Worm (Caenorhabditis elegans) whole organism, young adult: ENCODE measurements around the gene msp-152.
A peak's percentile ranks its signal among the peaks of the same experiment; 100 is the strongest.
"Not testable (repeated sequence)": the region's sequence is repeated elsewhere in the genome, so short reads cannot be mapped to it uniquely, and the experiment has no call there.

Experiments used
- B0261.1 ChIP-seq: sonication (generic microtip); optimal IDR thresholded peaks from 2 replicates; lab custom pipeline; 2016; ENCODE audit warnings: mild to moderate bottlenecking, missing genetic modification characterization, moderate library complexity, missing compliant biosample characterization
- B0336.3 ChIP-seq: fragments of 200-800 bp; sonication (Bioruptor generic); IDR thresholded peaks from 2 replicates; pipeline ENCODE4 v1.3.6; 2022; ENCODE audit warnings: missing genetic modification characterization, missing compliant biosample characterization
- C06A6.2 ChIP-seq: fragments of 200-800 bp; sonication (Bioruptor generic); conservative IDR thresholded peaks from 2 replicates; pipeline ENCODE4 v1.3.6; 2022; ENCODE audit warnings: missing genetic modification characterization, missing compliant biosample characterization
- F22D6.2 ChIP-seq: sonication (generic microtip); optimal IDR thresholded peaks from 2 replicates; lab custom pipeline; 2016; ENCODE audit warnings: mild to moderate bottlenecking, missing genetic modification characterization, missing compliant biosample characterization
- F33H1.4 ChIP-seq: fragments of 200-800 bp; sonication (Bioruptor generic); IDR thresholded peaks from 2 replicates; pipeline ENCODE4 v1.3.6; 2022; ENCODE audit warnings: missing genetic modification reagents, missing genetic modification characterization, missing compliant biosample characterization
- Y53G8AR.9 ChIP-seq: fragments of 200-800 bp; sonication (Bioruptor generic); conservative IDR thresholded peaks from 2 replicates; pipeline ENCODE4 v1.3.6; 2022; ENCODE audit warnings: missing genetic modification reagents, missing genetic modification characterization, missing compliant biosample characterization
- Y56A3A.18 ChIP-seq: fragments of 200-800 bp; sonication (Bioruptor generic); IDR thresholded peaks from 2 replicates; pipeline ENCODE4 v1.3.6; 2022; ENCODE audit warnings: missing genetic modification reagents, missing genetic modification characterization, missing compliant biosample characterization
- aptf-2 ChIP-seq: fragments of 200-800 bp; sonication (Bioruptor generic); conservative IDR thresholded peaks from 2 replicates; pipeline ENCODE4 v1.3.6; 2022; ENCODE audit warnings: missing genetic modification reagents, missing genetic modification characterization, missing compliant biosample characterization
- atf-7 ChIP-seq: sonication (generic microtip); optimal IDR thresholded peaks from 2 replicates; lab custom pipeline; 2017; ENCODE audit warnings: mild to moderate bottlenecking, missing genetic modification characterization, missing compliant biosample characterization
- cebp-1 ChIP-seq, 2 experiments: fragments of 200-800 bp in 1 of 2; sonication (Bioruptor generic) in 1 of 2; sonication (generic microtip) in 1 of 2; IDR thresholded peaks in 1 of 2; optimal IDR thresholded peaks in 1 of 2; 2 replicates each; pipeline versions ENCODE4 v1.3.6 to Lab custom; 2017 to 2022; ENCODE audit warnings: missing compliant biosample characterization in 2 of 2, missing genetic modification characterization in 2 of 2, mild to moderate bottlenecking in 1 of 2, missing genetic modification reagents in 1 of 2, moderate library complexity in 1 of 2
- cebp-2 ChIP-seq: fragments of 200-800 bp; sonication (Bioruptor generic); IDR thresholded peaks from 2 replicates; pipeline ENCODE4 v1.3.6; 2022; ENCODE audit warnings: missing genetic modification characterization, missing compliant biosample characterization
- ceh-40 ChIP-seq: fragments of 200-800 bp; sonication (Bioruptor generic); IDR thresholded peaks from 2 replicates; pipeline ENCODE4 v1.3.6; 2022; ENCODE audit warnings: missing genetic modification characterization, missing compliant biosample characterization
- ceh-79 ChIP-seq: sonication (generic microtip); optimal IDR thresholded peaks from 2 replicates; lab custom pipeline; 2017; ENCODE audit warnings: mild to moderate bottlenecking, missing genetic modification characterization, missing compliant biosample characterization
- egl-18 ChIP-seq: fragments of 200-800 bp; sonication (Bioruptor generic); IDR thresholded peaks from 2 replicates; pipeline ENCODE4 v1.3.6; 2022; ENCODE audit warnings: missing genetic modification reagents, missing genetic modification characterization, missing compliant biosample characterization
- hmg-1.2 ChIP-seq: fragments of 200-800 bp; sonication (Bioruptor generic); IDR thresholded peaks from 2 replicates; pipeline ENCODE4 v1.3.6; 2022; ENCODE audit warnings: missing genetic modification reagents, missing genetic modification characterization, missing compliant biosample characterization
- hsf-1 ChIP-seq: fragments of 200-800 bp; sonication (Bioruptor generic); IDR thresholded peaks from 2 replicates; pipeline ENCODE4 v1.3.6; 2022; ENCODE audit warnings: missing genetic modification reagents, missing genetic modification characterization, missing compliant biosample characterization
- let-607 ChIP-seq, 2 experiments: fragments of 200-800 bp in 1 of 2; sonication (Bioruptor generic) in 1 of 2; sonication (generic microtip) in 1 of 2; optimal IDR thresholded peaks; 2 replicates each; lab custom pipeline; 2016 to 2018; ENCODE audit warnings: mild to moderate bottlenecking in 2 of 2, missing compliant biosample characterization in 2 of 2, missing genetic modification characterization in 2 of 2, moderate library complexity in 2 of 2, missing genotype in 1 of 2
- lin-26 ChIP-seq: fragments of 200-800 bp; sonication (Bioruptor generic); IDR thresholded peaks from 2 replicates; pipeline ENCODE4 v1.3.6; 2022; ENCODE audit warnings: missing genetic modification reagents, missing genetic modification characterization, missing compliant biosample characterization
- madf-10 ChIP-seq: sonication (generic microtip); optimal IDR thresholded peaks from 2 replicates; lab custom pipeline; 2016; ENCODE audit warnings: mild to moderate bottlenecking, missing genetic modification characterization, missing compliant biosample characterization
- madf-6 ChIP-seq: fragments of 200-800 bp; sonication (Bioruptor generic); IDR thresholded peaks from 2 replicates; pipeline ENCODE4 v1.3.6; 2022; ENCODE audit warnings: missing genetic modification reagents, missing genetic modification characterization, missing compliant biosample characterization
- mcd-1 ChIP-seq: fragments of 200-800 bp; sonication (Bioruptor generic); IDR thresholded peaks from 2 replicates; pipeline ENCODE4 v1.3.6; 2022; ENCODE audit warnings: missing genetic modification reagents, missing genetic modification characterization, missing compliant biosample characterization
- mel-28 ChIP-seq: sonication (generic microtip); optimal IDR thresholded peaks from 2 replicates; lab custom pipeline; 2016; ENCODE audit warnings: borderline replicate concordance, mild to moderate bottlenecking, missing genetic modification characterization, missing compliant biosample characterization
- nfyb-1 ChIP-seq: fragments of 200-800 bp; sonication (Bioruptor generic); IDR thresholded peaks from 2 replicates; pipeline ENCODE4 v1.3.6; 2022; ENCODE audit warnings: missing genetic modification reagents, missing genetic modification characterization, missing compliant biosample characterization
- pbrm-1 ChIP-seq: fragments of 200-800 bp; sonication (Bioruptor generic); IDR thresholded peaks from 2 replicates; pipeline ENCODE4 v1.3.6; 2022; ENCODE audit warnings: missing genetic modification reagents, missing genetic modification characterization, missing compliant biosample characterization
- pha-4 ChIP-seq: fragments of 150-350 bp; sonication (generic microtip); optimal IDR thresholded peaks from 2 replicates; lab custom pipeline; 2014; ENCODE audit warnings: missing biosample characterization, missing genetic modification reagents, missing genetic modification characterization
- rcor-1 ChIP-seq: fragments of 200-800 bp; sonication (Bioruptor generic); IDR thresholded peaks from 2 replicates; pipeline ENCODE4 v1.3.6; 2022; ENCODE audit warnings: missing genetic modification reagents, missing genetic modification characterization, missing compliant biosample characterization
- rpc-1 ChIP-seq, 2 experiments: fragments of 150-350 bp in 1 of 2; sonication (generic microtip) in 1 of 2; optimal IDR thresholded peaks; 2 replicates each; lab custom pipeline; 2014 to 2018; ENCODE audit warnings: missing biosample characterization in 1 of 2, missing genetic modification characterization in 1 of 2, missing genetic modification reagents in 1 of 2, missing genotype in 1 of 2
- snpc-4 ChIP-seq, 5 experiments: fragments of 150-350 bp in 1 of 5; sonication (generic microtip) in 4 of 5; optimal IDR thresholded peaks; 2 replicates each; lab custom pipeline; 2014 to 2018; ENCODE audit warnings: missing genetic modification characterization in 5 of 5, missing biosample characterization in 3 of 5, antibody characterized with exemption in 2 of 5, mild to moderate bottlenecking in 2 of 5, missing compliant biosample characterization in 2 of 5, missing genotype in 2 of 5, moderate library complexity in 2 of 5, missing genetic modification reagents in 1 of 5
- tbp1 ChIP-seq: fragments of 200-800 bp; sonication (Bioruptor generic); optimal IDR thresholded peaks from 2 replicates; lab custom pipeline; 2018; ENCODE audit warnings: mild to moderate bottlenecking, missing genetic modification characterization, missing compliant biosample characterization
- ztf-22 ChIP-seq: fragments of 200-800 bp; sonication (Bioruptor generic); optimal IDR thresholded peaks from 2 replicates; lab custom pipeline; 2018; ENCODE audit warnings: mild to moderate bottlenecking, missing genetic modification characterization, moderate library complexity, missing compliant biosample characterization
- ztf-25 ChIP-seq: fragments of 200-800 bp; sonication (Bioruptor generic); IDR thresholded peaks from 2 replicates; pipeline ENCODE4 v1.3.6; 2022; ENCODE audit warnings: missing genetic modification reagents, missing genetic modification characterization, missing compliant biosample characterization

msp-152 gene

ce11 chrII:4925198-4925764 is 7.5 kb upstream of the msp-152 start, which contains the start of gene aagr-2 (continued):
- TF ChIP-seq B0336.3 (peak; percentile 25; the same call in 1 of the 2 replicates), nfyb-1 (GFP tag; lab: Robert Waterston, UW) (peak; percentile 22; the same call in 1 of the 2 replicates), pha-4 (tag; lab: Kevin White, UChicago) (peak; percentile 86), let-607 (tag; optimal IDR thresholded peaks at IDR 0.05; lab: Kevin White, UChicago) (peak; percentile 36 to 64), madf-10 (tag; lab: Kevin White, UChicago) (no peak), egl-18 (GFP tag; lab: Robert Waterston, UW) (no peak), F22D6.2 (peak; percentile 11), ztf-22 (GFP tag; lab: Kevin White, UChicago) (peak; percentile 18), snpc-4 (GFP tag; optimal IDR thresholded peaks at IDR 0.05; lab: Kevin White, UChicago) (no peak), snpc-4 (tag; optimal IDR thresholded peaks at IDR 0.05; lab: Kevin White, UChicago) (peak in 1 of 4 experiments; percentile 10), atf-7 (tag; lab: Kevin White, UChicago) (peak; percentile 92), mel-28 (tag; lab: Kevin White, UChicago) (no peak), ceh-79 (tag; lab: Kevin White, UChicago) (no peak), tbp1 (peak; percentile 25)
- TF ChIP-seq, all 124 proteins: peak for 15

ce11 chrII:4928367-4928766 is 4.5 kb upstream of the msp-152 start:
- TF ChIP-seq nfyb-1 (GFP tag; lab: Robert Waterston, UW), result peak; percentile 49; the same call in 1 of the 2 replicates
- 0 out of 2 replicates have a peak, but pooled peaks have one; percentile 38 for TF ChIP-seq Y56A3A.18
- TF ChIP-seq aptf-2 (GFP tag; lab: Robert Waterston, UW), result 0 out of 2 replicates have a peak, but pooled peaks have one; percentile 10
- peak; percentile 74 for TF ChIP-seq hmg-1.2 (GFP tag; lab: Robert Waterston, UW)
- 0 out of 2 replicates have a peak, but pooled peaks have one; percentile 69 for TF ChIP-seq ceh-40 (GFP tag; lab: Robert Waterston, UW)
- 0 out of 2 replicates have a peak, but pooled peaks have one; percentile 22 for TF ChIP-seq mcd-1 (GFP tag; lab: Robert Waterston, UW)
- TF ChIP-seq pbrm-1 (GFP tag; lab: Robert Waterston, UW), result 0 out of 2 replicates have a peak, but pooled peaks have one; percentile 28
- TF ChIP-seq tbp1, result peak; percentile 84
- peak; percentile 61 for TF ChIP-seq B0261.1 (tag; lab: Kevin White, UChicago)
- peak; percentile 32; the same call in 1 of the 2 replicates for TF ChIP-seq cebp-1 (GFP tag; IDR thresholded peaks at IDR 0.05; lab: Robert Waterston, UW)
- not testable (repeated sequence) for TF ChIP-seq cebp-1 (tag; optimal IDR thresholded peaks at IDR 0.05; lab: Kevin White, UChicago); rpc-1 (optimal IDR thresholded peaks at IDR 0.05; lab: Kevin White, UChicago)
- TF ChIP-seq rpc-1 (tag; optimal IDR thresholded peaks at IDR 0.05; lab: Kevin White, UChicago), result peak; percentile 44
- TF ChIP-seq C06A6.2 (GFP tag; lab: Robert Waterston, UW), result 0 out of 2 replicates have a peak, but pooled peaks have one; percentile 15
- TF ChIP-seq rcor-1 (GFP tag; lab: Robert Waterston, UW), result 0 out of 2 replicates have a peak, but pooled peaks have one; percentile 13
- 0 out of 2 replicates have a peak, but pooled peaks have one; percentile 16 for TF ChIP-seq F33H1.4 (GFP tag; lab: Robert Waterston, UW)
- TF ChIP-seq Y53G8AR.9 (GFP tag; lab: Robert Waterston, UW), result 0 out of 2 replicates have a peak, but pooled peaks have one; percentile 28
- 0 out of 2 replicates have a peak, but pooled peaks have one; percentile 22 for TF ChIP-seq cebp-2 (GFP tag; lab: Robert Waterston, UW)
- TF ChIP-seq lin-26 (GFP tag; lab: Robert Waterston, UW), result peak; percentile 96
- TF ChIP-seq ztf-25 (GFP tag; lab: Robert Waterston, UW), result peak; percentile 87
- TF ChIP-seq madf-6 (GFP tag; lab: Robert Waterston, UW), result peak; percentile 57; the same call in 1 of the 2 replicates
- TF ChIP-seq, all 124 proteins: peak for 19; not testable (repeated sequence) for 105

ce11 chrII:4931286-4931685 is 1.5 kb upstream of the msp-152 start:
- no peak for TF ChIP-seq hsf-1 (GFP tag; lab: Robert Waterston, UW)
- TF ChIP-seq, all 124 proteins: peak for 0
